Worm (Caenorhabditis elegans) whole organism, young adult: Measurements from ENCODE around the gene C25H3.3.

Experiments used
- T26A5.8 ChIP-seq: sonication (generic microtip); optimal IDR thresholded peaks from 2 replicates; lab custom pipeline; 2016; ENCODE audit warnings: missing genetic modification characterization, missing compliant biosample characterization
- nhr-90 ChIP-seq: sonication (generic microtip); optimal IDR thresholded peaks from 2 replicates; lab custom pipeline; 2016; ENCODE audit warnings: missing genotype, mild to moderate bottlenecking, missing genetic modification characterization, missing compliant biosample characterization
- zfh-2 ChIP-seq: fragments of 200-800 bp; sonication (Bioruptor generic); conservative IDR thresholded peaks from 2 replicates; pipeline ENCODE4 v1.3.6; 2022; ENCODE audit warnings: missing genetic modification reagents, missing genetic modification characterization, missing compliant biosample characterization

ce11 chrII:5691216-5691771, 2.7 kb upstream of the C25H3.3 start, which contains the start of the genes ndub-5 and eif-2D:
- TF ChIP-seq nhr-90 (tag; lab: Kevin White, UChicago) (no peak), T26A5.8 (no peak), zfh-2 (GFP tag; lab: Robert Waterston, UW) (no peak)
